Fruit fly (Drosophila melanogaster): ENCODE results near the gene hale.

DNA sequence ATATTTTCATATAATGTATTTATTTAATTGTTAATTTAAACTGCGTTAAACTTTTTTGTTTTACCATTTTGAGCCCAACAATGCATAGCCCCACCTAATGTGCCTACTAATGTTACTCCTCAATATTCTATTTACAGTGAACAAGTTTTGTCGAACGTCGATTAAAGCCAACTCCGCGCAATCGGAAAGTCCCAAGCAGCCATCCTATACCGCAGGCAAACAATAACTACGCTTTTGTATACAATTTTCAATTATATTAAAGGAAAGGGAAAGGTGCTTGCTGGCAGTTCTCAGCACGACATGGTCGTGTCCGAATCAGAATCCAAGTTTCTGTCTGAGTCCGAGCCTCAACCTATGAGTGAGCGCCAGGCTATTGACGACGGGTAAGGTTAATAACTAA is 4.3 kb downstream of the hale start, which contains the start of gene CG17732:
- TF ChIP-seq CG8478 (optimal IDR thresholded peaks at IDR 0.05) (no peak), CTCF (optimal IDR thresholded peaks at IDR 0.05) (no peak)

All from S2 (cell line).